Worm (Caenorhabditis elegans): ENCODE results near the gene trx-1.

Gene trx-1

DNA sequence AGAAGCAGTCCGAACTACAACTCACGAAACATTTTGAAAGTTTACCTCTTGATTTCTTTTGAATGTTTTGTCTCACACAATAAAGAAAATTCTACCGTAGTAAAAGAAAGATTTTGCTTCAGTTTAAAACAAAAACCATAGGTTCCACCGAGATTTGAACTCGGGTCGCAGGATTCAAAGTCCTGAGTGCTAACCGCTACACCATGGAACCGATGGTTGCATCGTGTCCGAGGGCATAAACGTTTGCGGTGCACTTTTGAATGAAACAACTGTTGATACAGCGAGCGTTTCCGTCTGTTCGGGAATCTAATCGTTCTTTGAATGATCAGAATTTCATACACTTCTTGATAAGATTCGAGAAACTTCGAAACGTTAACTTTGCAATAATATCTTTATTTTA, 3.4 kb upstream of the trx-1 start (continued):
- TF ChIP-seq T07F8.4 (tag; optimal IDR thresholded peaks at IDR 0.05) = no peak
- no peak for TF ChIP-seq ccch-3 (GFP tag; optimal IDR thresholded peaks at IDR 0.05)
- TF ChIP-seq sea-2 (GFP tag; IDR thresholded peaks at IDR 0.05) = no peak
- no peak for TF ChIP-seq lsy-27 (tag; optimal IDR thresholded peaks at IDR 0.05; ENCODE audit: borderline replicate concordance, insufficient read depth)
- peak; percentile 51 for TF ChIP-seq chd-7 (tag; optimal IDR thresholded peaks at IDR 0.05)
- no peak for TF ChIP-seq snpc-1.3 (tag; optimal IDR thresholded peaks at IDR 0.05; ENCODE audit: insufficient read depth)
- peak; percentile 67 for TF ChIP-seq ZK185.1 (tag; optimal IDR thresholded peaks at IDR 0.05; ENCODE audit: poor library complexity, severe bottlenecking)
- 0 out of 2 replicates have a peak, but pooled peaks have one; percentile 42 for TF ChIP-seq aptf-3 (GFP tag; IDR thresholded peaks at IDR 0.05)
- peak; percentile 88 for TF ChIP-seq B0261.1 (tag; optimal IDR thresholded peaks at IDR 0.05)
- TF ChIP-seq Y53F4B.3 (GFP tag; IDR thresholded peaks at IDR 0.05) = 0 out of 2 replicates have a peak, but pooled peaks have one; percentile 16
- TF ChIP-seq attf-6 (GFP tag; IDR thresholded peaks at IDR 0.05) = no peak
- TF ChIP-seq B0035.1 (tag; optimal IDR thresholded peaks at IDR 0.05) = no peak
- no peak for TF ChIP-seq tbx-9 (tag; optimal IDR thresholded peaks at IDR 0.05; ENCODE audit: borderline replicate concordance)
- no peak for TF ChIP-seq ztf-6 (GFP tag; IDR thresholded peaks at IDR 0.05)
- peak; percentile 35 for TF ChIP-seq unc-130 (GFP tag; optimal IDR thresholded peaks at IDR 0.05)
- TF ChIP-seq lin-54 (GFP tag; optimal IDR thresholded peaks at IDR 0.05) = peak; percentile 55
- TF ChIP-seq nfya-1 (tag; optimal IDR thresholded peaks at IDR 0.05; ENCODE audit: borderline replicate concordance, insufficient read depth) = no peak
- TF ChIP-seq Y79H2A.3 (GFP tag; conservative IDR thresholded peaks at IDR 0.05) = no peak
- TF ChIP-seq rcor-1 (GFP tag; IDR thresholded peaks at IDR 0.05) = peak; percentile 32; the same call in 1 of the 2 replicates
- TF ChIP-seq ztf-22 (GFP tag; optimal IDR thresholded peaks at IDR 0.05) = no peak
- TF ChIP-seq aptf-2 (GFP tag; conservative IDR thresholded peaks at IDR 0.05) = no peak
- peak; percentile 59 for TF ChIP-seq ztf-3 (GFP tag; optimal IDR thresholded peaks at IDR 0.05)
- TF ChIP-seq zfh-2 (GFP tag; conservative IDR thresholded peaks at IDR 0.05) = no peak
- TF ChIP-seq zim-3 (tag; optimal IDR thresholded peaks at IDR 0.05) = peak; percentile 18
- TF ChIP-seq ceh-58 (GFP tag; IDR thresholded peaks at IDR 0.05) = no peak
- TF ChIP-seq hlh-12 (tag; optimal IDR thresholded peaks at IDR 0.05) = no peak
- TF ChIP-seq F55B11.4 (tag; optimal IDR thresholded peaks at IDR 0.05; ENCODE audit: borderline replicate concordance, insufficient read depth) = no peak
- TF ChIP-seq nhr-90 (tag; optimal IDR thresholded peaks at IDR 0.05) = peak; percentile 68
- no peak for TF ChIP-seq nhr-27 (tag; optimal IDR thresholded peaks at IDR 0.05)
- peak; percentile 70 for TF ChIP-seq madf-6 (GFP tag; IDR thresholded peaks at IDR 0.05)
- TF ChIP-seq hrde-1 (tag; optimal IDR thresholded peaks at IDR 0.05; ENCODE audit: borderline replicate concordance) = no peak
- peak; percentile 46 for TF ChIP-seq D2030.7 (GFP tag; IDR thresholded peaks at IDR 0.05)
- no peak for TF ChIP-seq efl-1 (GFP tag; optimal IDR thresholded peaks at IDR 0.05)
- TF ChIP-seq lin-35 (GFP tag; optimal IDR thresholded peaks at IDR 0.05) = peak in 1 of 3 experiments; percentile 10
- no peak for TF ChIP-seq pha-4 (tag; optimal IDR thresholded peaks at IDR 0.05)
- TF ChIP-seq dpff-1 (tag; optimal IDR thresholded peaks at IDR 0.05) = no peak
- TF ChIP-seq ekl-4 (GFP tag; IDR thresholded peaks at IDR 0.05) = 0 out of 2 replicates have a peak, but pooled peaks have one; percentile 44
- 0 out of 2 replicates have a peak, but pooled peaks have one; percentile 71 for TF ChIP-seq F37B4.10 (GFP tag; IDR thresholded peaks at IDR 0.05)
- TF ChIP-seq F23B12.7 (tag; optimal IDR thresholded peaks at IDR 0.05; ENCODE audit: insufficient read depth) = no peak
- TF ChIP-seq dox-1 (GFP tag; IDR thresholded peaks at IDR 0.05) = peak; percentile 65; the same call in 1 of the 2 replicates
- TF ChIP-seq rec-8 (tag; optimal IDR thresholded peaks at IDR 0.05) = peak in 1 of 2 experiments; percentile 38
- TF ChIP-seq hsf-1 (GFP tag; IDR thresholded peaks at IDR 0.05) = peak; percentile 72
- no peak for TF ChIP-seq egl-18 (GFP tag; IDR thresholded peaks at IDR 0.05)
- 0 out of 2 replicates have a peak, but pooled peaks have one; percentile 25 for TF ChIP-seq madf-3 (GFP tag; IDR thresholded peaks at IDR 0.05)
- TF ChIP-seq madf-8 (GFP tag; conservative IDR thresholded peaks at IDR 0.05) = peak; percentile 57
- no peak; the same call in 1 of the 2 replicates for TF ChIP-seq K11D2.4 (GFP tag; IDR thresholded peaks at IDR 0.05)
- 0 out of 2 replicates have a peak, but pooled peaks have one; percentile 46 for TF ChIP-seq let-526 (GFP tag; IDR thresholded peaks at IDR 0.05)

Data from whole organism, young adult.